Fruit fly (Drosophila melanogaster): Measurements from ENCODE around the gene ouib.
A peak's percentile ranks its signal among the peaks of the same experiment; 100 is the strongest.

DNA sequence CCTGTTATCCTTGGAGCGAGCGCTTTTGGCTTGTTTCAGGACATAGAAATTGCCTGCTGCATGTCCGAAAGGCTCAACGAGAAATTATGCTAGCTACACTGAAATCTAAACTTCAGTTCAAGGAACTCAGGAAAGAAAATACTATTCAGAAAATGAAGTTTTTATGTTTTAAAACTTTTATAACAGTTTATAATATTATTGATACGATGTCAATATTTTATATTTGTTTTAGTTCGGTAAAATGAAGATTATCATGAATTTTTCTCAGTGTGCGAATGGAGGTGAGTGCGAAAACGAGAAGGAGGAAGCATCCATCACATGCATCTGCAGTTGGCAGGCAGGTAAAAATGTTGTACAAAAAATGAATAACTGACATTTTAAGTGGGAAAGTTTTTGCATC lies 21.1 kb downstream of the ouib start:
- peak; percentile 69 for TF ChIP-seq D19A (tag; optimal IDR thresholded peaks at IDR 0.05)
- TF ChIP-seq CG8359 (GFP tag; optimal IDR thresholded peaks at IDR 0.05; ENCODE audit: borderline replicate concordance), result no peak
- no peak for TF ChIP-seq CG17612 (GFP tag; IDR thresholded peaks at IDR 0.05)
- TF ChIP-seq Nf-YA (GFP tag; IDR thresholded peaks at IDR 0.05), result peak; percentile 54
